Fruit fly (Drosophila melanogaster) whole organism: ENCODE results near the gene pasi2.

ENCODE experiments used
- CG8478 ChIP-seq: fragments of >200 bp; optimal IDR thresholded peaks from 2 replicates; lab custom pipeline; 2018; ENCODE audit warnings: inconsistent platforms
- Dll ChIP-seq: fragments of >200 bp; optimal IDR thresholded peaks from 2 replicates; lab custom pipeline; 2017
- EcR ChIP-seq, 2 experiments: fragments of >200 bp; optimal IDR thresholded peaks; 2 replicates each; lab custom pipeline; 2017; ENCODE audit warnings: missing biosample characterization in 2 of 2, missing genetic modification characterization in 2 of 2, missing genetic modification reagents in 2 of 2
- usp ChIP-seq: fragments of >200 bp; optimal IDR thresholded peaks from 2 replicates; lab custom pipeline; 2017; ENCODE audit warnings: missing biosample characterization, missing genetic modification characterization, mixed read lengths

dm6 chr3R:9353276-9353652 is 18.3 kb downstream of the pasi2 start:
- TF ChIP-seq Dll (lab: Kevin White, UChicago) (no peak), EcR (GFP tag; optimal IDR thresholded peaks at IDR 0.05; lab: Kevin White, UChicago) (no peak), usp (GFP tag; lab: Kevin White, UChicago) (no peak), CG8478 (lab: Kevin White, UChicago) (no peak)
